Fruit fly (Drosophila melanogaster) whole organism, adult: Measurements from ENCODE around the gene Pdf.

Source experiments
- CG12768 ChIP-seq: fragments of 200-800 bp; sonication (Bioruptor generic); optimal IDR thresholded peaks from 2 replicates; lab custom pipeline; 2017; ENCODE audit warnings: missing biosample characterization, missing genetic modification characterization, mild to moderate bottlenecking, moderate library complexity, missing genetic modification reagents
- CG7101 ChIP-seq: fragments of 200-800 bp; sonication (Bioruptor generic); optimal IDR thresholded peaks from 2 replicates; lab custom pipeline; 2018; ENCODE audit warnings: missing biosample characterization, mild to moderate bottlenecking, missing genetic modification characterization, moderate library complexity
- Crg-1 ChIP-seq: fragments of 200-800 bp; sonication (Bioruptor generic); optimal IDR thresholded peaks from 2 replicates; lab custom pipeline; 2016; ENCODE audit warnings: missing biosample characterization, missing genetic modification characterization
- ovo ChIP-seq: fragments of 200-800 bp; sonication (Bioruptor generic); optimal IDR thresholded peaks from 2 replicates; lab custom pipeline; 2016; ENCODE audit warnings: missing biosample characterization, missing genetic modification characterization

dm6 chr3R:26436001-26436400 lies 19.9 kb downstream of the Pdf start:
- no peak for TF ChIP-seq Crg-1
- TF ChIP-seq CG12768 (GFP tag; lab: Kevin White, UChicago), result no peak
- TF ChIP-seq CG7101, result no peak
- no peak for TF ChIP-seq ovo (GFP tag; lab: Kevin White, UChicago)
